Worm (Caenorhabditis elegans) whole organism, L4 larva: ENCODE measurements around the gene T26G10.3.

Experiments used
- attf-4 ChIP-seq: sonication (generic microtip); optimal IDR thresholded peaks from 3 replicates; lab custom pipeline; 2017; ENCODE audit warnings: missing biosample characterization, missing genetic modification characterization
- ceh-20 ChIP-seq: fragments of 200-800 bp; sonication (Bioruptor generic); IDR thresholded peaks from 2 replicates; pipeline ENCODE4 v1.3.6; 2022; ENCODE audit warnings: missing genetic modification reagents, missing genetic modification characterization, missing compliant biosample characterization
- ceh-32 ChIP-seq: sonication (generic microtip); optimal IDR thresholded peaks from 2 replicates; lab custom pipeline; 2016; ENCODE audit warnings: mild to moderate bottlenecking, missing genetic modification characterization, missing compliant biosample characterization; ENCODE audit not compliant: poor library complexity
- lim-7 ChIP-seq: fragments of 200-800 bp; sonication (Bioruptor generic); IDR thresholded peaks from 2 replicates; pipeline ENCODE4 v1.3.6; 2022; ENCODE audit warnings: missing genetic modification characterization, missing compliant biosample characterization
- lin-13 ChIP-seq: fragments of 150-350 bp; optimal IDR thresholded peaks from 2 replicates; lab custom pipeline; 2014; ENCODE audit warnings: missing biosample characterization, missing genetic modification reagents, missing genetic modification characterization
- madf-5 ChIP-seq, 2 experiments: fragments of 200-800 bp; sonication (Bioruptor generic); IDR thresholded peaks; 2 replicates each; pipeline ENCODE4 v1.3.6; 2022; ENCODE audit warnings: missing compliant biosample characterization in 2 of 2, missing genetic modification characterization in 2 of 2
- nhr-102 ChIP-seq: sonication (generic microtip); optimal IDR thresholded peaks from 2 replicates; lab custom pipeline; 2016; ENCODE audit warnings: mild to moderate bottlenecking, missing genetic modification characterization, moderate library complexity, missing compliant biosample characterization
- nhr-25 ChIP-seq: sonication (generic microtip); optimal IDR thresholded peaks from 2 replicates; lab custom pipeline; 2017; ENCODE audit warnings: missing genetic modification characterization, mild to moderate bottlenecking, missing compliant biosample characterization, antibody characterized with exemption, moderate library complexity, borderline replicate concordance; ENCODE audit not compliant: insufficient read depth
- nhr-28 ChIP-seq: fragments of 150-350 bp; optimal IDR thresholded peaks from 2 replicates; lab custom pipeline; 2014; ENCODE audit warnings: missing biosample characterization, missing genetic modification characterization
- ztf-11 ChIP-seq: fragments of 150-350 bp; optimal IDR thresholded peaks from 2 replicates; lab custom pipeline; 2014; ENCODE audit warnings: missing biosample characterization, missing genetic modification characterization

DNA sequence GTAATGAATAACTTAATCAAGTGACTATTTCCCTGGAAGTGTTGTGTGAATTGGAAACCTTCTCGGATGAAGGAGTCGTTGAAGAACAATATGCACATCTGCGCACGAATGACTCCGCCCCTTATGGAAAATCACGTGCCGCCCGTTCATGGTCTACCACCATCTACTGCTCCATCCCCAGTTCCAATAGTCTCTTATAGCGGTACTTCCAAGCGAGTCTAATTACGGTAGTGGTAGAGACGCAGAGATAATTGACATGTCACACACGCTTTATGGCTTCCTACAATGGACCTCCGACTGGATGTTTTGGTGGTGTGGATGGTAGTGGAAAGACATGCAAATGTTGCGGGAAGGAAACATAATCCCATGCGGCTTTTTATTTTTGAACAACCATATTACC lies 37.7 kb upstream of the T26G10.3 start:
- no peak for TF ChIP-seq nhr-25
- TF ChIP-seq ceh-20 = no peak
- TF ChIP-seq nhr-102 (tag; lab: Kevin White, UChicago) = no peak
- no peak for TF ChIP-seq ceh-32 (tag; lab: Kevin White, UChicago)
- TF ChIP-seq ztf-11 = no peak
- TF ChIP-seq lim-7 (GFP tag; lab: Robert Waterston, UW) = no peak
- no peak for TF ChIP-seq attf-4
- no peak for TF ChIP-seq lin-13 (GFP tag; lab: Kevin White, UChicago)
- no peak for TF ChIP-seq madf-5 (GFP tag; IDR thresholded peaks at IDR 0.05; lab: Robert Waterston, UW)
- TF ChIP-seq nhr-28 (tag; lab: Kevin White, UChicago) = no peak
